Worm (Caenorhabditis elegans) whole organism, early embryonic: ENCODE results near the gene C09H10.4.

Experiments
- ama-1 ChIP-seq: fragments of 150-350 bp; optimal IDR thresholded peaks from 2 replicates; lab custom pipeline; 2014
- flt-1 ChIP-seq: fragments of 200-800 bp; sonication (Bioruptor generic); IDR thresholded peaks from 2 replicates; pipeline ENCODE4 v1.3.6; 2022; ENCODE audit warnings: missing genetic modification characterization, missing compliant biosample characterization
- hmg-4 ChIP-seq: fragments of 200-800 bp; sonication (Bioruptor generic); optimal IDR thresholded peaks from 2 replicates; lab custom pipeline; 2018; ENCODE audit warnings: mild to moderate bottlenecking, missing genetic modification characterization, missing compliant biosample characterization

ce11 chrII:11050678-11051077, 49.3 kb upstream of the C09H10.4 start:
- TF ChIP-seq hmg-4 (GFP tag; lab: Kevin White, UChicago) (no peak), ama-1 (no peak), flt-1 (GFP tag; lab: Robert Waterston, UW) (no peak)
